Worm (Caenorhabditis elegans): Measurements from ENCODE around the gene erh-1.

ce11 chrV:10557094-10557493 is 21.8 kb downstream of the erh-1 start:
- TF ChIP-seq flt-1 (GFP tag; IDR thresholded peaks at IDR 0.05): no peak
- TF ChIP-seq klf-2 (GFP tag; conservative IDR thresholded peaks at IDR 0.05): no peak
- no peak for TF ChIP-seq T22C8.4 (GFP tag; IDR thresholded peaks at IDR 0.05)
- TF ChIP-seq med-1 (GFP tag; optimal IDR thresholded peaks at IDR 0.05; ENCODE audit: insufficient read depth): no peak

Data from whole organism, midembryonic.